Fruit fly (Drosophila melanogaster) whole organism, wandering third instar larva: ENCODE results near the gene Mtr4.

Experiments
- Abd-B ChIP-seq: fragments of >200 bp; optimal IDR thresholded peaks from 2 replicates; lab custom pipeline; 2017; ENCODE audit warnings: missing biosample characterization, missing genetic modification characterization
- CrebA ChIP-seq: fragments of 200-800 bp; sonication (Bioruptor generic); optimal IDR thresholded peaks from 2 replicates; lab custom pipeline; 2016; ENCODE audit warnings: missing biosample characterization, mild to moderate bottlenecking, missing genetic modification characterization, borderline replicate concordance
- Dfd ChIP-seq: fragments of >200 bp; optimal IDR thresholded peaks from 2 replicates; lab custom pipeline; 2017; ENCODE audit warnings: missing biosample characterization, missing genetic modification characterization
- Dif ChIP-seq: fragments of 200-275, 200-300 bp; sonication (Bioruptor generic); optimal IDR thresholded peaks from 2 replicates; lab custom pipeline; 2018; ENCODE audit warnings: missing biosample characterization, missing genetic modification characterization; ENCODE audit not compliant: partially characterized antibody
- GATAd ChIP-seq: sonication (Bioruptor generic); optimal IDR thresholded peaks from 2 replicates; lab custom pipeline; 2016; ENCODE audit warnings: missing biosample characterization, missing genetic modification characterization
- HLH106 ChIP-seq: fragments of 200-800 bp; optimal IDR thresholded peaks from 3 replicates; lab custom pipeline; 2019; ENCODE audit warnings: missing biosample characterization, mild to moderate bottlenecking, missing genetic modification characterization, moderate library complexity
- Hnf4 ChIP-seq: fragments of 200-800 bp; sonication (Bioruptor generic); optimal IDR thresholded peaks from 2 replicates; lab custom pipeline; 2016; ENCODE audit warnings: missing biosample characterization, mild to moderate bottlenecking, missing genetic modification characterization
- Hr78 ChIP-seq: fragments of >200 bp; optimal IDR thresholded peaks from 2 replicates; lab custom pipeline; 2017; ENCODE audit warnings: missing biosample characterization, missing genetic modification characterization
- Hr83 ChIP-seq: fragments of 200-300 bp; sonication (Bioruptor generic); optimal IDR thresholded peaks from 2 replicates; lab custom pipeline; 2016; ENCODE audit warnings: missing biosample characterization, mild to moderate bottlenecking, missing genetic modification characterization, moderate library complexity; ENCODE audit not compliant: poor library complexity, severe bottlenecking
- Jra ChIP-seq: sonication (Bioruptor generic); optimal IDR thresholded peaks from 2 replicates; lab custom pipeline; 2016; ENCODE audit warnings: missing biosample characterization, missing genetic modification characterization
- Mio ChIP-seq: sonication (Bioruptor generic); optimal IDR thresholded peaks from 2 replicates; lab custom pipeline; 2016; ENCODE audit warnings: missing biosample characterization, missing genetic modification characterization
- Myc ChIP-seq: fragments of >200 bp; optimal IDR thresholded peaks from 2 replicates; lab custom pipeline; 2017
- N ChIP-seq: fragments of >200 bp; optimal IDR thresholded peaks from 2 replicates; lab custom pipeline; 2018; ENCODE audit warnings: missing biosample characterization, missing external identifiers, missing genetic modification characterization
- OdsH ChIP-seq: fragments of 200-800 bp; sonication (Bioruptor generic); optimal IDR thresholded peaks from 2 replicates; lab custom pipeline; 2016; ENCODE audit warnings: missing biosample characterization, mild to moderate bottlenecking, missing genetic modification characterization
- Rel ChIP-seq, 2 experiments: fragments of 200-800 bp; sonication (Bioruptor generic) in 1 of 2; optimal IDR thresholded peaks; 2 replicates in 1 of 2; 3 replicates in 1 of 2; lab custom pipeline; 2016 to 2019; ENCODE audit warnings: mild to moderate bottlenecking in 2 of 2, missing biosample characterization in 2 of 2, missing genetic modification characterization in 2 of 2, moderate library complexity in 1 of 2
- Sp1 ChIP-seq: fragments of 200-800 bp; sonication (Bioruptor generic); optimal IDR thresholded peaks from 3 replicates; lab custom pipeline; 2019; ENCODE audit warnings: missing biosample characterization, mild to moderate bottlenecking, missing genetic modification characterization, moderate library complexity
- Vsx2 ChIP-seq: fragments of 200-300, 225-300 bp; sonication (Bioruptor generic); optimal IDR thresholded peaks from 2 replicates; lab custom pipeline; 2018; ENCODE audit warnings: missing biosample characterization, missing genetic modification characterization; ENCODE audit not compliant: partially characterized antibody
- br ChIP-seq: fragments of 200-800 bp; sonication (Bioruptor generic); optimal IDR thresholded peaks from 2 replicates; lab custom pipeline; 2016; ENCODE audit warnings: missing biosample characterization, missing genetic modification characterization
- brk ChIP-seq: fragments of 200-800 bp; sonication (Bioruptor generic); optimal IDR thresholded peaks from 2 replicates; lab custom pipeline; 2016; ENCODE audit warnings: missing biosample characterization, mild to moderate bottlenecking, missing genetic modification characterization
- dl ChIP-seq, 2 experiments: fragments of 175-275, 200-275 bp in 1 of 2; fragments of 200-275 bp in 1 of 2; sonication (Bioruptor generic); optimal IDR thresholded peaks; lab custom pipeline; 2018; ENCODE audit warnings: mild to moderate bottlenecking in 2 of 2, missing biosample characterization in 2 of 2, missing genetic modification characterization in 2 of 2, moderate library complexity in 2 of 2; ENCODE audit not compliant: partially characterized antibody in 2 of 2, insufficient read depth in 1 of 2
- dmrt93B ChIP-seq: fragments of 200-800 bp; sonication (Bioruptor generic); optimal IDR thresholded peaks from 2 replicates; lab custom pipeline; 2018; ENCODE audit warnings: missing biosample characterization, mild to moderate bottlenecking, missing genetic modification characterization
- dsf ChIP-seq: sonication (Bioruptor generic); optimal IDR thresholded peaks from 2 replicates; lab custom pipeline; 2016; ENCODE audit warnings: missing biosample characterization, missing genetic modification characterization, borderline replicate concordance
- ey ChIP-seq: fragments of 200-800 bp; sonication (Bioruptor generic); optimal IDR thresholded peaks from 2 replicates; lab custom pipeline; 2016; ENCODE audit warnings: missing biosample characterization, missing genetic modification characterization
- foxo ChIP-seq, 2 experiments: fragments of 200-800 bp; sonication (Bioruptor generic); optimal IDR thresholded peaks; 2 replicates in 1 of 2; 3 replicates in 1 of 2; lab custom pipeline; 2016 to 2017; ENCODE audit warnings: missing biosample characterization in 2 of 2, missing genetic modification characterization in 2 of 2
- fru ChIP-seq: fragments of 200-800 bp; sonication (Bioruptor generic); optimal IDR thresholded peaks from 3 replicates; lab custom pipeline; 2016; ENCODE audit warnings: missing biosample characterization, mild to moderate bottlenecking, missing genetic modification characterization
- h ChIP-seq: fragments of 200-800 bp; sonication (Bioruptor generic); optimal IDR thresholded peaks from 3 replicates; lab custom pipeline; 2016; ENCODE audit warnings: missing biosample characterization, mild to moderate bottlenecking, missing genetic modification characterization
- jim ChIP-seq: fragments of 175-275, 200-325 bp; sonication (Bioruptor generic); optimal IDR thresholded peaks from 2 replicates; lab custom pipeline; 2016; ENCODE audit warnings: missing biosample characterization, mild to moderate bottlenecking, missing genetic modification characterization
- lola ChIP-seq: fragments of >200 bp; optimal IDR thresholded peaks from 2 replicates; lab custom pipeline; 2017; ENCODE audit warnings: missing biosample characterization, missing genetic modification characterization
- pan ChIP-seq: fragments of >200 bp; optimal IDR thresholded peaks from 2 replicates; lab custom pipeline; 2017
- psq ChIP-seq: fragments of 200-800 bp; sonication (Bioruptor generic); optimal IDR thresholded peaks from 3 replicates; lab custom pipeline; 2017; ENCODE audit warnings: missing biosample characterization, mild to moderate bottlenecking, missing genetic modification characterization, moderate library complexity
- rgr ChIP-seq: fragments of 200-800 bp; sonication (Bioruptor generic); optimal IDR thresholded peaks from 3 replicates; lab custom pipeline; 2016; ENCODE audit warnings: missing biosample characterization, mild to moderate bottlenecking, missing genetic modification characterization
- sage ChIP-seq: fragments of 200-800 bp; sonication (Bioruptor generic); optimal IDR thresholded peaks from 2 replicates; lab custom pipeline; 2016; ENCODE audit warnings: missing biosample characterization, mild to moderate bottlenecking, missing genetic modification characterization
- sv ChIP-seq: fragments of 200-800 bp; sonication (Bioruptor generic); optimal IDR thresholded peaks from 3 replicates; lab custom pipeline; 2016; ENCODE audit warnings: missing biosample characterization, missing genetic modification characterization
- tai ChIP-seq: sonication (Bioruptor generic); optimal IDR thresholded peaks from 2 replicates; lab custom pipeline; 2016; ENCODE audit warnings: missing biosample characterization, missing genetic modification characterization
- usp ChIP-seq: fragments of >200 bp; optimal IDR thresholded peaks from 2 replicates; lab custom pipeline; 2017; ENCODE audit warnings: missing biosample characterization, missing genetic modification characterization
- woc ChIP-seq: sonication (Bioruptor generic); optimal IDR thresholded peaks from 2 replicates; lab custom pipeline; 2016; ENCODE audit warnings: missing biosample characterization, mild to moderate bottlenecking, missing genetic modification characterization

The Mtr4 gene

DNA sequence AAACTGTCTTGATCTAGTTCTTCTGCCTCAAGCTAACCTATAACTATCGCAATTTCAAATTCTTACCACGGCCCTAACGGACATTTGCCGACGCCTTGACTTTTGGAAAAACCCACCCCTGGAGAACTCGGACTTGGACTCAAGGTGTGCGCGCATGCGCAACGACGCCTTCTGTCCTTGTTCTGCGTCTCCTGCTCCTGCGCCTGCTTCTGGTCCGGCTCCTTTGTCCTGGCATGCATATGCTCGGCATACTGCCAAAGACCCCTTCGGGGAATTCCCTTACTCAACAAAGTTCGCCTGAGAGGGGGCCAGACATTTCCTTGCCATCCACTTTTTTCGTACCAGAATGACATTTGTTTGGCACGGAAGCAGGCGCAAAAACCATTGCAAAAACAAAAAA, 16.1 kb upstream of the Mtr4 start:
- TF ChIP-seq psq (GFP tag; lab: Kevin White, UChicago) (no peak), Rel (GFP tag; optimal IDR thresholded peaks at IDR 0.05; lab: Kevin White, UChicago) (no peak), Rel (tag; optimal IDR thresholded peaks at IDR 0.05; lab: Kevin White, UChicago) (peak; percentile 34)

- TF ChIP-seq lola (no peak), h (no peak), Dif (GFP tag; lab: Kevin White, UChicago) (no peak), CrebA (GFP tag; lab: Kevin White, UChicago) (no peak), psq (GFP tag; lab: Kevin White, UChicago) (no peak), jim (no peak), tai (GFP tag; lab: Kevin White, UChicago) (no peak), GATAd (GFP tag; lab: Kevin White, UChicago) (no peak), pan (no peak), br (GFP tag; lab: Kevin White, UChicago) (no peak), Myc (lab: Kevin White, UChicago) (no peak)
- TF ChIP-seq, all 38 proteins: peak for 0
Measured at dm6 chr2L:15740918-15741317, 11.1 kb upstream of the Mtr4 start.

DNA sequence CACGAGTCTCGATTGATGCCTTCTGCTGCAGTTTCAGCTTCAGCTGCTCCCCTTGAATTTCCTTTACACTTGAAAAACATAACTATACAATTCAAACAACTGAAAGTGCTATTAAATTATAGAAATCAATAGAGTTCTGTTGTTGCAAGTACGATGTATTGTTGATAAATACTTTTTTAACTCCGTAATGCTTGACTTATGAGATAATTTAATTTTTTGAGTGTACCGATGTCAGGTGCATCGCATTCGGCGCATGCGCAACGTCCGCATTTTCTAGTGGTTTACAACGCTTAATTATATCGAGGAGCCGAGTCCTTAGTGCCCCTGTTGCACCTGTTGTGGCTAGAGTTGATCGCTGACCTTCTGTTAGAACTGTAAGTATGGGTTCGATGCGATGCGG, 10.6 kb upstream of the Mtr4 start:
- TF ChIP-seq OdsH (no peak), woc (GFP tag; lab: Kevin White, UChicago) (no peak), dsf (no peak), jim (no peak), pan (no peak), psq (GFP tag; lab: Kevin White, UChicago) (no peak), sv (GFP tag; lab: Kevin White, UChicago) (no peak), dl (GFP tag; optimal IDR thresholded peaks at IDR 0.05; lab: Kevin White, UChicago; ENCODE audit: insufficient read depth in 1 of 2, partially characterized antibody in 2 of 2) (no peak), CrebA (GFP tag; lab: Kevin White, UChicago) (no peak), Hnf4 (GFP tag; lab: Kevin White, UChicago) (no peak), sage (GFP tag; lab: Kevin White, UChicago) (no peak), Sp1 (no peak), Hr78 (GFP tag; lab: Kevin White, UChicago) (no peak), Rel (GFP tag; optimal IDR thresholded peaks at IDR 0.05; lab: Kevin White, UChicago) (no peak), Rel (tag; optimal IDR thresholded peaks at IDR 0.05; lab: Kevin White, UChicago) (no peak), usp (GFP tag; lab: Kevin White, UChicago) (no peak)

dm6 chr2L:15742976-15743375, 9.1 kb upstream of the Mtr4 start:
- TF ChIP-seq br (GFP tag; lab: Kevin White, UChicago), result no peak
- no peak for TF ChIP-seq Hr78 (GFP tag; lab: Kevin White, UChicago)
- no peak for TF ChIP-seq fru (GFP tag; lab: Kevin White, UChicago)
- no peak for TF ChIP-seq foxo (GFP tag; optimal IDR thresholded peaks at IDR 0.05; lab: Kevin White, UChicago)
- TF ChIP-seq dsf, result no peak
- no peak for TF ChIP-seq brk
- TF ChIP-seq jim, result no peak
- no peak for TF ChIP-seq sage (GFP tag; lab: Kevin White, UChicago)
- no peak for TF ChIP-seq dl (GFP tag; optimal IDR thresholded peaks at IDR 0.05; lab: Kevin White, UChicago; ENCODE audit: insufficient read depth in 1 of 2, partially characterized antibody in 2 of 2)
- TF ChIP-seq Sp1, result no peak
- no peak for TF ChIP-seq Mio
- no peak for TF ChIP-seq lola
- TF ChIP-seq Myc (lab: Kevin White, UChicago), result no peak
- no peak for TF ChIP-seq Vsx2 (GFP tag; lab: Kevin White, UChicago)
- TF ChIP-seq Abd-B (GFP tag; lab: Kevin White, UChicago), result no peak
- no peak for TF ChIP-seq dmrt93B
- TF ChIP-seq OdsH, result no peak
- no peak for TF ChIP-seq GATAd (GFP tag; lab: Kevin White, UChicago)
- TF ChIP-seq Jra (GFP tag; lab: Kevin White, UChicago), result no peak
- TF ChIP-seq pan, result no peak

DNA sequence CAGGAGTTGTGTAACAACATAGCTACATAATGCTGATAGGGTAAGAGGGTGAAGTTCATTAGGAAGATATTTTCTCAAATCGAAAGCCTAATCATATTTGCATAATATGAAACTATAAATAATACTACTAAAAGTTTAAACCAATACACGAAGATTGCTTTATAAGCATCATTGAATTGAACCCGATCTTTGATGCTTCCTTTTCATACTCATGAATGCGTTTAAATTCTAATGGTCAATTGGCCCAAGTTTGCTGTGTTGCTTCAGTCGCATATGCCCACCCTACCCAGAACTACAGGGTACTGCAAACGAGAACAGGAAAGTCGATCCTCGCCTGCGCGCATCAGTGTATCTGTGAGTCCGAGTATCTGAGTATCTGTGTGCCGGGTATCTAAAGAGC, 8.5 kb upstream of the Mtr4 start:
- TF ChIP-seq woc (GFP tag; lab: Kevin White, UChicago) (peak; percentile 85), Dfd (no peak), Sp1 (peak; percentile 96), fru (GFP tag; lab: Kevin White, UChicago) (peak; percentile 96), dmrt93B (peak; percentile 6), br (GFP tag; lab: Kevin White, UChicago) (peak; percentile 96), ey (GFP tag; lab: Kevin White, UChicago) (peak; percentile 95), Dif (GFP tag; lab: Kevin White, UChicago) (no peak), Rel (GFP tag; optimal IDR thresholded peaks at IDR 0.05; lab: Kevin White, UChicago) (no peak), Rel (tag; optimal IDR thresholded peaks at IDR 0.05; lab: Kevin White, UChicago) (peak; percentile 16), tai (GFP tag; lab: Kevin White, UChicago) (peak; percentile 83), dsf (peak; percentile 1), usp (GFP tag; lab: Kevin White, UChicago) (no peak), HLH106 (tag; lab: Kevin White, UChicago) (peak; percentile 35), Vsx2 (GFP tag; lab: Kevin White, UChicago) (no peak), Jra (GFP tag; lab: Kevin White, UChicago) (peak; percentile 86), CrebA (GFP tag; lab: Kevin White, UChicago) (peak; percentile 23), Hr83 (GFP tag; lab: Kevin White, UChicago) (no peak), sv (GFP tag; lab: Kevin White, UChicago) (no peak), OdsH (peak; percentile 94), jim (no peak), N (GFP tag; lab: Kevin White, UChicago) (no peak), h (peak; percentile 53), Hnf4 (GFP tag; lab: Kevin White, UChicago) (peak; percentile 87), lola (no peak), rgr (GFP tag; lab: Kevin White, UChicago) (peak; percentile 91), brk (peak; percentile 66), GATAd (GFP tag; lab: Kevin White, UChicago) (no peak), Myc (lab: Kevin White, UChicago) (no peak), psq (GFP tag; lab: Kevin White, UChicago) (peak; percentile 94), sage (GFP tag; lab: Kevin White, UChicago) (no peak)
